Worm (Caenorhabditis elegans) whole organism, young adult: ENCODE results near the gene cisd-3.2.

Source experiments
- aptf-2 ChIP-seq: fragments of 200-800 bp; sonication (Bioruptor generic); conservative IDR thresholded peaks from 2 replicates; pipeline ENCODE4 v1.3.6; 2022; ENCODE audit warnings: missing genetic modification reagents, missing genetic modification characterization, missing compliant biosample characterization
- atf-7 ChIP-seq: sonication (generic microtip); optimal IDR thresholded peaks from 2 replicates; lab custom pipeline; 2017; ENCODE audit warnings: mild to moderate bottlenecking, missing genetic modification characterization, missing compliant biosample characterization
- him-1 ChIP-seq: sonication (generic microtip); optimal IDR thresholded peaks from 2 replicates; lab custom pipeline; 2016; ENCODE audit warnings: missing genotype, missing genetic modification reagents, missing genetic modification characterization, missing compliant biosample characterization
- hsf-1 ChIP-seq: fragments of 200-800 bp; sonication (Bioruptor generic); IDR thresholded peaks from 2 replicates; pipeline ENCODE4 v1.3.6; 2022; ENCODE audit warnings: missing genetic modification reagents, missing genetic modification characterization, missing compliant biosample characterization
- madf-3 ChIP-seq: fragments of 200-800 bp; sonication (Bioruptor generic); IDR thresholded peaks from 2 replicates; pipeline ENCODE4 v1.3.6; 2022; ENCODE audit warnings: missing genetic modification reagents, missing genetic modification characterization, missing compliant biosample characterization
- mes-4 ChIP-seq: sonication (generic microtip); optimal IDR thresholded peaks from 2 replicates; lab custom pipeline; 2016; ENCODE audit warnings: missing genotype, missing genetic modification characterization, missing compliant biosample characterization
- pha-4 ChIP-seq: fragments of 150-350 bp; sonication (generic microtip); optimal IDR thresholded peaks from 2 replicates; lab custom pipeline; 2014; ENCODE audit warnings: missing biosample characterization, missing genetic modification reagents, missing genetic modification characterization
- ztf-22 ChIP-seq: fragments of 200-800 bp; sonication (Bioruptor generic); optimal IDR thresholded peaks from 2 replicates; lab custom pipeline; 2018; ENCODE audit warnings: mild to moderate bottlenecking, missing genetic modification characterization, moderate library complexity, missing compliant biosample characterization
- ztf-26 ChIP-seq: sonication (generic microtip); optimal IDR thresholded peaks from 2 replicates; lab custom pipeline; 2017; ENCODE audit warnings: missing genetic modification characterization, missing compliant biosample characterization

ce11 chrIII:1533615-1534014, 6.7 kb upstream of the cisd-3.2 start, which contains the start of gene mtg-1:
- no peak for TF ChIP-seq him-1 (tag; lab: Kevin White, UChicago)
- TF ChIP-seq ztf-26 (tag; lab: Kevin White, UChicago), result no peak
- no peak for TF ChIP-seq aptf-2 (GFP tag; lab: Robert Waterston, UW)
- TF ChIP-seq ztf-22 (GFP tag; lab: Kevin White, UChicago), result no peak
- TF ChIP-seq mes-4 (tag; lab: Kevin White, UChicago), result no peak
- no peak for TF ChIP-seq atf-7 (tag; lab: Kevin White, UChicago)
- TF ChIP-seq hsf-1, result no peak
- no peak for TF ChIP-seq madf-3 (GFP tag; lab: Robert Waterston, UW)
- no peak for TF ChIP-seq pha-4 (tag; lab: Kevin White, UChicago)
